Fruit fly (Drosophila melanogaster): ENCODE data around the gene CG8916.

CG8916 gene

dm6 chrX:15934226-15934547 lies 12.4 kb downstream of the CG8916 start:
- TF ChIP-seq CTCF (optimal IDR thresholded peaks at IDR 0.05) (no peak), CG8478 (optimal IDR thresholded peaks at IDR 0.05) (no peak)

- TF ChIP-seq CTCF (optimal IDR thresholded peaks at IDR 0.05): no peak
- no peak for TF ChIP-seq CG8478 (optimal IDR thresholded peaks at IDR 0.05)
These were observed 18.6 kb downstream of the CG8916 start, which contains the start of gene Stim for dm6 chrX:15940105-15940955. TSS of gene Stim (minus strand) at chrX:15940451.

- TF ChIP-seq CTCF (optimal IDR thresholded peaks at IDR 0.05) (no peak), CG8478 (optimal IDR thresholded peaks at IDR 0.05) (no peak)
These were observed 19.1 kb downstream of the CG8916 start, which contains the start of gene CG8924 for dm6 chrX:15940956-15941246. TSS of gene CG8924 (plus strand) at chrX:15941077.

dm6 chrX:15941527-15941926 lies 19.8 kb downstream of the CG8916 start:
- TF ChIP-seq CTCF (optimal IDR thresholded peaks at IDR 0.05) (no peak), CG8478 (optimal IDR thresholded peaks at IDR 0.05) (no peak)

dm6 chrX:15944735-15945323 lies 23.1 kb downstream of the CG8916 start, which contains the start of gene Rrp47:
TSS of gene Rrp47 (plus strand) at chrX:15944897.
- no peak for TF ChIP-seq CG8478 (optimal IDR thresholded peaks at IDR 0.05)
- no peak for TF ChIP-seq CTCF (optimal IDR thresholded peaks at IDR 0.05)

dm6 chrX:15950056-15950455 lies 28.3 kb downstream of the CG8916 start:
- TF ChIP-seq CTCF (optimal IDR thresholded peaks at IDR 0.05) (no peak), CG8478 (optimal IDR thresholded peaks at IDR 0.05) (no peak)

- TF ChIP-seq CG8478 (optimal IDR thresholded peaks at IDR 0.05) (no peak), CTCF (optimal IDR thresholded peaks at IDR 0.05) (no peak)
These were observed 47.8 kb downstream of the CG8916 start for dm6 chrX:15969577-15969976.

dm6 chrX:15971574-15971973 lies 49.8 kb downstream of the CG8916 start:
- TF ChIP-seq CTCF (optimal IDR thresholded peaks at IDR 0.05): no peak
- no peak for TF ChIP-seq CG8478 (optimal IDR thresholded peaks at IDR 0.05)

dm6 chrX:15973157-15973774 lies 51.5 kb downstream of the CG8916 start, which contains the start of gene mmd:
TSS of gene mmd (minus strand) at chrX:15973159.
- TF ChIP-seq CTCF (optimal IDR thresholded peaks at IDR 0.05): no peak
- no peak for TF ChIP-seq CG8478 (optimal IDR thresholded peaks at IDR 0.05)

dm6 chrX:15974125-15974524 lies 52.4 kb downstream of the CG8916 start, which contains the start of gene Or13a:
TSS of gene Or13a (plus strand) at chrX:15974425.
- TF ChIP-seq CTCF (optimal IDR thresholded peaks at IDR 0.05) (no peak), CG8478 (optimal IDR thresholded peaks at IDR 0.05) (no peak)

All from S2 (cell line).